Fruit fly (Drosophila melanogaster): ENCODE measurements around the gene Asciz.

Gene Asciz

DNA sequence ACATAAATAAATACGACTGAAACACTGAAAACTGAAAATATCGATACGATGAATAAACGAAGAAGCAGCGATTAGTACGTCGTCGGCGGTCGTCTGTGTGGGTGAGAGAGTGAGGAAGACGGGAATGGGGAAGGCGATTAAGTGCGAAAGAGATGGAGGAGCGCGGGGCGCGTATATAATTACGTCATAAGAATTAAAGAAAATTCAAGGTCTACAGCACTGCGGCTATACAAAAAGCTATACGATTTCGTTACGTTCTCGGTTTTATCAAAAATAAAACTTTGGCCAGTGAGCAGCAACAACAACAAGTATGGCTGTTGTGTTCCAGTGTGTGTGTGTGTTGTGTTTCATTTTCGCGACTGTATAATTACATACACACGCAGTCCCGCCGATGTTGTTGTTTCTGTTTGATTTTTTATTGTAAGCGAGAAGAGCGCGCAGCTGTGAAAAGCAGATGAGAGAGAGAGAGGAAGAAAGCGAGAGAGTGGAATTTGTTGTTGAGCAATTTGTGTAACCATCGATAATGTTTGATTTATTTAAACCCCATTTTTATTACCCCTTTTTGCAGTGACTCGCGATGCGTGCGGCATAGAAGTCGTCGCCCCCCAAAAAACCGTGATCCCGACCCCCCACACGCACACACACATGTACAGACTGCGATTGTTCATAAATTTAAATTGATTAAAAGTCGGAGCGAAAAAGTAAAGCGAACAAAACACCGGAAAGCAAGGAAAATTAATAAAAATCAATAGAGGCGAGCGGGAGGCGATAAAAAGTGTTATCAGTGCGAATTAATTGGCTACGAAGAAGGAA lies 16.8 kb downstream of the Asciz start (continued):
- TF ChIP-seq tll (GFP tag; optimal IDR thresholded peaks at IDR 0.05) (no peak), CG17359 (tag; optimal IDR thresholded peaks at IDR 0.05) (no peak), trh (GFP tag; optimal IDR thresholded peaks at IDR 0.05) (no peak), Bteb2 (GFP tag; optimal IDR thresholded peaks at IDR 0.05) (no peak), HmgD (GFP tag; optimal IDR thresholded peaks at IDR 0.05) (no peak), CG1529 (GFP tag; optimal IDR thresholded peaks at IDR 0.05) (no peak), kni (GFP tag; optimal IDR thresholded peaks at IDR 0.05) (no peak), Doc3 (GFP tag; IDR thresholded peaks at IDR 0.05; ENCODE audit: partially characterized antibody) (no peak), CG11085 (GFP tag; IDR thresholded peaks at IDR 0.05) (no peak), Antp (GFP tag; optimal IDR thresholded peaks at IDR 0.05) (no peak), sens-2 (GFP tag; IDR thresholded peaks at IDR 0.05) (no peak), NFAT (GFP tag; IDR thresholded peaks at IDR 0.05) (no peak), sc (optimal IDR thresholded peaks at IDR 0.05) (no peak), sc (GFP tag; optimal IDR thresholded peaks at IDR 0.05) (no peak), CG4617 (GFP tag; optimal IDR thresholded peaks at IDR 0.05; ENCODE audit: borderline replicate concordance) (no peak), Hr51 (GFP tag; optimal IDR thresholded peaks at IDR 0.05) (no peak), vvl (GFP tag; IDR thresholded peaks at IDR 0.05) (peak; percentile 33; the same call in 1 of the 2 replicates), pzg (GFP tag; optimal IDR thresholded peaks at IDR 0.05) (no peak), CG18619 (GFP tag; optimal IDR thresholded peaks at IDR 0.05) (no peak), Taf1 (GFP tag; IDR thresholded peaks at IDR 0.05) (no peak), Ets97D (GFP tag; optimal IDR thresholded peaks at IDR 0.05) (no peak), BtbVII (GFP tag; optimal IDR thresholded peaks at IDR 0.05) (peak; percentile 99), CG14441 (GFP tag; IDR thresholded peaks at IDR 0.05) (peak; percentile 27; the same call in 1 of the 2 replicates), CrebB (tag; optimal IDR thresholded peaks at IDR 0.05) (no peak), Mrtf (GFP tag; IDR thresholded peaks at IDR 0.05) (no peak), gcm (GFP tag; optimal IDR thresholded peaks at IDR 0.05) (no peak), E2f2 (GFP tag; IDR thresholded peaks at IDR 0.05) (no peak), peb (GFP tag; IDR thresholded peaks at IDR 0.05) (no peak), Spps (tag; optimal IDR thresholded peaks at IDR 0.05) (no peak), wek (GFP tag; optimal IDR thresholded peaks at IDR 0.05) (no peak), Xrp1 (GFP tag; IDR thresholded peaks at IDR 0.05) (no peak), CG12942 (GFP tag; optimal IDR thresholded peaks at IDR 0.05) (no peak), Neu2 (GFP tag; optimal IDR thresholded peaks at IDR 0.05; ENCODE audit: borderline replicate concordance) (no peak), CG8089 (GFP tag; optimal IDR thresholded peaks at IDR 0.05) (no peak), CTCF (GFP tag; optimal IDR thresholded peaks at IDR 0.05) (no peak), Sox102F (GFP tag; optimal IDR thresholded peaks at IDR 0.05) (no peak), Nf-YA (GFP tag; IDR thresholded peaks at IDR 0.05) (no peak), onecut (GFP tag; IDR thresholded peaks at IDR 0.05) (peak; percentile 34), otp (GFP tag; IDR thresholded peaks at IDR 0.05) (no peak), Fer3 (tag; optimal IDR thresholded peaks at IDR 0.05) (no peak), vnd (GFP tag; IDR thresholded peaks at IDR 0.05; ENCODE audit: partially characterized antibody) (no peak), tin (GFP tag; optimal IDR thresholded peaks at IDR 0.05) (no peak), prd (optimal IDR thresholded peaks at IDR 0.05) (no peak), prd (GFP tag; IDR thresholded peaks at IDR 0.05) (no peak), Elba2 (GFP tag; optimal IDR thresholded peaks at IDR 0.05) (no peak), NfI (GFP tag; optimal IDR thresholded peaks at IDR 0.05) (no peak), jing (GFP tag; optimal IDR thresholded peaks at IDR 0.05) (no peak), CG6254 (GFP tag; optimal IDR thresholded peaks at IDR 0.05) (no peak), CG9797 (GFP tag; optimal IDR thresholded peaks at IDR 0.05) (no peak), fu2 (GFP tag; optimal IDR thresholded peaks at IDR 0.05) (no peak), CG2202 (tag; optimal IDR thresholded peaks at IDR 0.05) (no peak)
